Fruit fly (Drosophila melanogaster) whole organism, adult: ENCODE results near the gene CG2983.

Source experiments
- Hr96 ChIP-seq: fragments of 200-800 bp; sonication (Bioruptor generic); optimal IDR thresholded peaks from 2 replicates; lab custom pipeline; 2016; ENCODE audit warnings: missing biosample characterization, missing genetic modification characterization
- cnc ChIP-seq, 2 experiments: fragments of >200 bp; optimal IDR thresholded peaks; 2 replicates each; lab custom pipeline; 2017
- kay ChIP-seq: fragments of 200-800 bp; sonication (Bioruptor generic); peaks from one replicate; lab custom pipeline; 2016; ENCODE audit warnings: missing biosample characterization, missing genetic modification characterization, borderline replicate concordance
- tj ChIP-seq: fragments of 200-800 bp; sonication (Bioruptor generic); optimal IDR thresholded peaks from 3 replicates; lab custom pipeline; 2017; ENCODE audit warnings: missing biosample characterization, mild to moderate bottlenecking, missing genetic modification characterization, moderate library complexity
- toe ChIP-seq: fragments of 200-800 bp; sonication (Bioruptor generic); optimal IDR thresholded peaks from 2 replicates; lab custom pipeline; 2016; ENCODE audit warnings: missing biosample characterization, missing genetic modification characterization

DNA sequence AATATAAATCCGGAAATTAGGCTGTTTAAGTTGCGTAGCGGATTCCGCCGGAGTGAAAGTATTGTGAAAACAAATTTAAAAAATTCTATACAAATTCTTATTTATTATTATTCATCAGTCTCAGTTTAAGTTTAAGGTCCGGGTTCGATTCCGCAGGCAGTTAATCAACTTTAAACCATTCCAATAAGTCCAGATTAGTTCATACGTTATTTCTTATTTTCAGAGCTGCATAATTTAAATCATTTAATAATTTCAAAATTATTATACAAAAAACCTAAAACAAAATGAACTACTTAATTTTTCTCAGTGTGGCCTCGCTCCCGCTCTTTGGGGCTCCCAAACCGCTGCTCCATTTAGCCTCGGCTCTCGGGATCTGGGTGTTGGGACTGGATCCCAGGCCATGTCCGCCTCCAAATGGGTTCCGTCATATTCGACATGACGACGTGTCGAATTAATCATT lies 17.1 kb upstream of the CG2983 start:
- TF ChIP-seq kay (GFP tag; lab: Kevin White, UChicago) (no peak), cnc (optimal IDR thresholded peaks at IDR 0.05; lab: Kevin White, UChicago) (no peak), Hr96 (GFP tag; lab: Kevin White, UChicago) (no peak), tj (GFP tag; lab: Kevin White, UChicago) (no peak), toe (peak; percentile 9)
